Worm (Caenorhabditis elegans) whole organism, L4/young adult: Measurements from ENCODE around the gene clec-189.

ENCODE experiments used
- W03F9.2 ChIP-seq: fragments of 150-350 bp; optimal IDR thresholded peaks from 2 replicates; lab custom pipeline; 2014; ENCODE audit warnings: missing biosample characterization, missing genetic modification characterization
- dao-5 ChIP-seq: sonication (generic microtip); optimal IDR thresholded peaks from 2 replicates; lab custom pipeline; 2016; ENCODE audit warnings: missing genotype, missing genetic modification characterization, moderate library complexity, missing compliant biosample characterization
- him-1 ChIP-seq: sonication (generic microtip); optimal IDR thresholded peaks from 2 replicates; lab custom pipeline; 2016; ENCODE audit warnings: missing genotype, missing genetic modification reagents, missing genetic modification characterization, missing compliant biosample characterization

DNA sequence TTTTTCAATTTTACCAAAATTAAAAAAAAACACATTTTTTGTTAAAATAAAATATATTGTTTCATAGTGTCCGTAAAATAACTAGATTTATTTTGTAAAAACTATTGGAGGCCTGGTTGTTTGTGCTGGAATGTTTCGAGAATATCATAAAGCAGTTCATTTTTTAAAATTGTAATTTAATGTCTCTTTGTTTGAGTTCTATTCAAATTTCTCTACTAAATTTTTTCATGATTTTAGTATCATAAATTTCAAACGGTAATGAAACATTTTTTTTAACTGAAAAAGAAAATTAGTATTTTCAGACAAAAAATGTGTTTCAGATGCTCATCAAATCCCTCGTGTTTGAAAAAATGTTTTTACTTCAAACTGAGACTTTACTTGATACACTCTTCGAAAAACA lies 45.0 kb downstream of the clec-189 start:
- TF ChIP-seq him-1 (tag; lab: Kevin White, UChicago) (no peak), dao-5 (tag; lab: Kevin White, UChicago) (no peak), W03F9.2 (no peak)
